Fruit fly (Drosophila melanogaster) whole organism: ENCODE results near the gene Nasp.

Experiments used
- CG8478 ChIP-seq: fragments of >200 bp; optimal IDR thresholded peaks from 2 replicates; lab custom pipeline; 2018; ENCODE audit warnings: inconsistent platforms
- Dll ChIP-seq: fragments of >200 bp; optimal IDR thresholded peaks from 2 replicates; lab custom pipeline; 2017
- EcR ChIP-seq, 2 experiments: fragments of >200 bp; optimal IDR thresholded peaks; 2 replicates each; lab custom pipeline; 2017; ENCODE audit warnings: missing biosample characterization in 2 of 2, missing genetic modification characterization in 2 of 2, missing genetic modification reagents in 2 of 2
- pan ChIP-seq: fragments of >200 bp; optimal IDR thresholded peaks from 2 replicates; lab custom pipeline; 2017
- psq ChIP-seq: fragments of >200 bp; optimal IDR thresholded peaks from 2 replicates; lab custom pipeline; 2017

- TF ChIP-seq pan (lab: Kevin White, UChicago) (no peak), EcR (GFP tag; optimal IDR thresholded peaks at IDR 0.05; lab: Kevin White, UChicago) (no peak), psq (lab: Kevin White, UChicago) (no peak), Dll (lab: Kevin White, UChicago) (no peak), CG8478 (lab: Kevin White, UChicago) (no peak)
Measured at dm6 chr3R:8787538-8788282, 40.1 kb downstream of the Nasp start.
